Fruit fly (Drosophila melanogaster) whole organism, embryonic: ENCODE data around the gene CG31661.

Source experiments
- Abd-B ChIP-seq: fragments of 200-800 bp; sonication (Bioruptor generic); optimal IDR thresholded peaks from 2 replicates; lab custom pipeline; 2018; ENCODE audit warnings: missing biosample characterization, mild to moderate bottlenecking, missing genetic modification characterization, moderate library complexity
- Asciz ChIP-seq: fragments of 200-800 bp; sonication (Bioruptor generic); optimal IDR thresholded peaks from 2 replicates; lab custom pipeline; 2017; ENCODE audit warnings: missing biosample characterization, mild to moderate bottlenecking, missing genetic modification characterization, missing genetic modification reagents
- CG13894 ChIP-seq: fragments of 200-800 bp; sonication (Bioruptor generic); optimal IDR thresholded peaks from 3 replicates; lab custom pipeline; 2018; ENCODE audit warnings: missing biosample characterization, mild to moderate bottlenecking, missing genetic modification characterization, moderate library complexity
- Dip3 ChIP-seq: fragments of 200-800 bp; sonication (Bioruptor generic); optimal IDR thresholded peaks from 3 replicates; lab custom pipeline; 2016; ENCODE audit warnings: missing biosample characterization, missing genetic modification characterization
- Nf-YB ChIP-seq: fragments of 200-800 bp; sonication (Bioruptor generic); optimal IDR thresholded peaks from 3 replicates; lab custom pipeline; 2019; ENCODE audit warnings: missing biosample characterization, mild to moderate bottlenecking, missing genetic modification characterization, moderate library complexity
- caup ChIP-seq: fragments of 200-800 bp; sonication (Bioruptor generic); optimal IDR thresholded peaks from 3 replicates; lab custom pipeline; 2017; ENCODE audit warnings: missing biosample characterization, mild to moderate bottlenecking, missing genetic modification characterization, moderate library complexity; ENCODE audit not compliant: severe bottlenecking
- gsb-n ChIP-seq: fragments of 200-800 bp; sonication (Bioruptor generic); optimal IDR thresholded peaks from 3 replicates; lab custom pipeline; 2018; ENCODE audit warnings: missing biosample characterization, mild to moderate bottlenecking, missing genetic modification characterization

DNA sequence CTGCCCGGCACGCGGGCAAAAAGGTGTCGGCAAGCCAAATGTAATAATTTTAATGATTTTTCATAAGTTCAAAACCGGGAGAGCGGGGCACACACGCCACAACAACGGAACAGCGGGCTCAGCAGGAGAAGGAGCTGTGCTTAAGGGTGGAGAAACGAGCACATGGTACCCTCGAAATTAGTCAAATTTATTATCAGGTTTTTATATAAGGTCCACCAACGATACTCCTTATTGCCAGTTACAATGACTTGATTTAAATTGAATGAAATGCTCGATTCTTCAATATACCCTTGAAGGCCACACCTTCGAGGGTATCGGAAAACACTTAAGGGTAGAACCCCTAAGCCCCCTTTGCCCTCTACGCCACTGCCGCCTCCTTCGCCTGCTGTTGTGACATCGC lies 23.6 kb upstream of the CG31661 start:
- no peak for TF ChIP-seq CG13894 (tag; lab: Kevin White, UChicago)
- TF ChIP-seq Asciz (GFP tag; lab: Kevin White, UChicago): no peak
- no peak for TF ChIP-seq caup (GFP tag; lab: Kevin White, UChicago)
- TF ChIP-seq Nf-YB: no peak
- TF ChIP-seq Dip3 (GFP tag; lab: Kevin White, UChicago): no peak
- TF ChIP-seq gsb-n (tag; lab: Kevin White, UChicago): no peak
- TF ChIP-seq Abd-B: no peak
